Fruit fly (Drosophila melanogaster): ENCODE results near the gene KP78b.

dm6 chr3R:11316667-11317066 lies 36.3 kb downstream of the KP78b start:
- TF ChIP-seq Blimp-1 (GFP tag; optimal IDR thresholded peaks at IDR 0.05) (no peak), Gug (GFP tag; IDR thresholded peaks at IDR 0.05) (no peak), CG3919 (GFP tag; optimal IDR thresholded peaks at IDR 0.05) (no peak), ss (GFP tag; optimal IDR thresholded peaks at IDR 0.05) (no peak), CG6163 (GFP tag; IDR thresholded peaks at IDR 0.05) (no peak), Hr4 (GFP tag; optimal IDR thresholded peaks at IDR 0.05) (no peak), dac (GFP tag; optimal IDR thresholded peaks at IDR 0.05) (no peak), svp (GFP tag) (no peak), CG16779 (tag; optimal IDR thresholded peaks at IDR 0.05) (no peak), CG8319 (GFP tag; optimal IDR thresholded peaks at IDR 0.05) (no peak), Hr39 (GFP tag; optimal IDR thresholded peaks at IDR 0.05) (no peak)

Data from whole organism, prepupa.